Worm (Caenorhabditis elegans): ENCODE measurements around the gene wee-1.3.

DNA sequence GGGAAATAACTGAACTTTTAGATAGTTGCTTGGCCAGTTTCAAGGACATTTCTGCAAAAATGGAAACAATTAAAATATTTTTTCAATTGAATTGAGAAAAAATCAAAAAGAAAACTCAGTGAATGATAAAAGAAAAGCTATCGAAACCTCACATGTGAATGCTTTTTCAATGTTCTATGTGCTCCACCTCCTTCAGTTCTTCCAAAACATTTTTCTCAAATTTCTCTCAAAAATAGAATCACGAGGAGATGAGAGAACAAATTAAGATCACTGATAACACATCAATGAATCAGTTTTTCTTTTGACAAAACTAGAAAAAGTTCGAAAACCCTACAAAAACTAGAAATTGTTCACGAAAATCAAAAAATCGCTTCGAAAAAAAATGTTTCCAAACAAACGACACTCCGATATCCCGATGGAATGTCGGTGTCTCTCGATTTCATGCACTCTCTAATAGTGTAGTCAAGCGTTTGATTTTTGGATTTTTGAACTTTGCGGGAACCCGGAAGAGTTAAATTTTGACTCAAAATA lies 29.5 kb downstream of the wee-1.3 start, which contains the start of gene ZK1320.9:
- TF ChIP-seq dmd-4 (tag; optimal IDR thresholded peaks at IDR 0.05; ENCODE audit: borderline replicate concordance) (no peak), pag-3 (tag; optimal IDR thresholded peaks at IDR 0.05; ENCODE audit: borderline replicate concordance) (no peak), T23F11.4 (GFP tag; optimal IDR thresholded peaks at IDR 0.05) (no peak), unc-55 (GFP tag; optimal IDR thresholded peaks at IDR 0.05) (no peak), pax-1 (tag; optimal IDR thresholded peaks at IDR 0.05) (no peak), unc-86 (tag; optimal IDR thresholded peaks at IDR 0.05) (no peak), sox-4 (tag; optimal IDR thresholded peaks at IDR 0.05) (no peak), nfya-1 (tag; optimal IDR thresholded peaks at IDR 0.05) (no peak), rnt-1 (tag; optimal IDR thresholded peaks at IDR 0.05) (no peak), zip-5 (tag; optimal IDR thresholded peaks at IDR 0.05) (no peak), ceh-9 (tag; optimal IDR thresholded peaks at IDR 0.05) (no peak)
